Fruit fly (Drosophila melanogaster): ENCODE results near the gene sty.

sty gene

DNA sequence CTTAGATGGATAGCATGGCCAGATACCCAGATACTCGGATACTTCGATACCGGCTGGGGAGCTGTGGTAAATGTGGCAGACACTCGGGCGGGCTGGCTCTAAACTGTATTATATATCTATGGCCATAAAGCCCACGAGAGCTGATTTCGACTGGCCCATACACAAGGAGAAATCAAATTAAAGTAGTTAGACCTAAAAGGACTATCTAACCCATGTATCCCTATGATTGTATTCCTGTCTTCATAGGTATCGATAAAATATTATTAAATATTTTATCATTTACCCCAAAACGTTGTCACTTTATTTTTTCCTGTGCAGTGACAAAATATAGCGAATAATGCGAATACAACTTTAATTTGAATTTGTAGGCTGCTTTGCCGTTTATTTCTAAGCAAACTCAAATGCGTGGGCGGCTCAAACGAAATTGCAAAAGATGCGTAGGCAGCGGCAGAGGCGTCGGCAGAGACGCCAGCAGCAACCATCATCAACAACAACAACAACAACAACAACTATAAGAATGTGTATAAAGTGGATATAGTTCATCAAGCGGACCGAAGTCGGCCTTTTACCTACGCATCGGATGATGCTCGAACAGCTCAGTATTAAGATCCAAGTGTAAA lies 42.8 kb downstream of the sty start (continued):
- TF ChIP-seq CG2199 (GFP tag; IDR thresholded peaks at IDR 0.05) (no peak), CG17802 (tag; optimal IDR thresholded peaks at IDR 0.05) (no peak), gce (GFP tag; IDR thresholded peaks at IDR 0.05) (no peak), tx (GFP tag; optimal IDR thresholded peaks at IDR 0.05) (no peak), CG7556 (GFP tag; optimal IDR thresholded peaks at IDR 0.05) (no peak), CG7928 (GFP tag; optimal IDR thresholded peaks at IDR 0.05) (no peak), Mad (GFP tag; optimal IDR thresholded peaks at IDR 0.05) (peak; percentile 8), CG13775 (GFP tag; optimal IDR thresholded peaks at IDR 0.05) (no peak), sqz (GFP tag; optimal IDR thresholded peaks at IDR 0.05) (no peak), nerfin-1 (tag; optimal IDR thresholded peaks at IDR 0.05) (no peak), peb (GFP tag; IDR thresholded peaks at IDR 0.05) (0 out of 2 replicates have a peak, but pooled peaks have one; percentile 23), CG11695 (GFP tag; IDR thresholded peaks at IDR 0.05) (peak; percentile 69), dm (GFP tag; optimal IDR thresholded peaks at IDR 0.05) (no peak), btn (GFP tag; optimal IDR thresholded peaks at IDR 0.05) (no peak), ftz-f1 (GFP tag; optimal IDR thresholded peaks at IDR 0.05) (no peak), CG17612 (GFP tag; IDR thresholded peaks at IDR 0.05) (0 out of 2 replicates have a peak, but pooled peaks have one; percentile 41), Meics (GFP tag; optimal IDR thresholded peaks at IDR 0.05) (no peak), odd (GFP tag; optimal IDR thresholded peaks at IDR 0.05) (no peak), CG11398 (GFP tag; optimal IDR thresholded peaks at IDR 0.05) (no peak), CG3838 (GFP tag; optimal IDR thresholded peaks at IDR 0.05) (no peak), hkb (optimal IDR thresholded peaks at IDR 0.05) (no peak), hkb (GFP tag; IDR thresholded peaks at IDR 0.05) (peak; percentile 52), disco-r (GFP tag; optimal IDR thresholded peaks at IDR 0.05) (no peak), Nf-YA (GFP tag; IDR thresholded peaks at IDR 0.05) (no peak), TFAM (GFP tag; optimal IDR thresholded peaks at IDR 0.05) (no peak), phol (tag; optimal IDR thresholded peaks at IDR 0.05) (peak; percentile 17), CG33557 (GFP tag; optimal IDR thresholded peaks at IDR 0.05) (no peak), psq (GFP tag; optimal IDR thresholded peaks at IDR 0.05) (no peak), CG17359 (tag; optimal IDR thresholded peaks at IDR 0.05) (peak; percentile 60), Pdp1 (GFP tag; optimal IDR thresholded peaks at IDR 0.05) (no peak), CG30403 (GFP tag; optimal IDR thresholded peaks at IDR 0.05) (no peak), zfh2 (GFP tag; optimal IDR thresholded peaks at IDR 0.05) (peak; percentile 14), CG31224 (GFP tag; IDR thresholded peaks at IDR 0.05) (peak; percentile 39; the same call in 1 of the 2 replicates), H2.0 (GFP tag; IDR thresholded peaks at IDR 0.05) (peak; percentile 72), CG2875 (GFP tag; optimal IDR thresholded peaks at IDR 0.05) (no peak), CG1233 (GFP tag; optimal IDR thresholded peaks at IDR 0.05) (no peak), wor (GFP tag; IDR thresholded peaks at IDR 0.05) (peak; percentile 13; the same call in 1 of the 2 replicates), Aef1 (GFP tag; IDR thresholded peaks at IDR 0.05) (peak; percentile 50), croc (GFP tag; conservative IDR thresholded peaks at IDR 0.05) (no peak), pum (GFP tag; optimal IDR thresholded peaks at IDR 0.05) (no peak), pb (GFP tag; optimal IDR thresholded peaks at IDR 0.05) (no peak), CG2129 (GFP tag; IDR thresholded peaks at IDR 0.05; ENCODE audit: partially characterized antibody) (no peak), Doc2 (GFP tag; IDR thresholded peaks at IDR 0.05) (no peak), ash1 (GFP tag; optimal IDR thresholded peaks at IDR 0.05) (no peak), pfk (GFP tag; optimal IDR thresholded peaks at IDR 0.05) (no peak), bsh (GFP tag; optimal IDR thresholded peaks at IDR 0.05) (peak in 1 of 2 experiments; percentile 48), CG34376 (GFP tag; optimal IDR thresholded peaks at IDR 0.05) (no peak), HmgZ (tag; optimal IDR thresholded peaks at IDR 0.05) (no peak), Scr (GFP tag; IDR thresholded peaks at IDR 0.05; ENCODE audit: partially characterized antibody) (no peak), CG14050 (GFP tag; IDR thresholded peaks at IDR 0.05) (0 out of 3 replicates have a peak, but pooled peaks have one; percentile 31), Atf3 (GFP tag; optimal IDR thresholded peaks at IDR 0.05) (no peak)
